Worm (Caenorhabditis elegans): ENCODE data around the gene amdh-1.

- no peak for TF ChIP-seq zag-1 (tag; optimal IDR thresholded peaks at IDR 0.05)
- no peak for TF ChIP-seq ama-1 (optimal IDR thresholded peaks at IDR 0.05)
- TF ChIP-seq lsy-2 (tag; optimal IDR thresholded peaks at IDR 0.05), result no peak
- no peak for TF ChIP-seq unc-39 (tag; optimal IDR thresholded peaks at IDR 0.05)
- no peak for TF ChIP-seq nhr-25 (tag; optimal IDR thresholded peaks at IDR 0.05)
- TF ChIP-seq ceh-82 (tag; optimal IDR thresholded peaks at IDR 0.05), result no peak
- TF ChIP-seq mbf-1 (tag; optimal IDR thresholded peaks at IDR 0.05), result no peak
- TF ChIP-seq snpc-4 (tag; optimal IDR thresholded peaks at IDR 0.05), result no peak
- TF ChIP-seq nhr-77 (tag; optimal IDR thresholded peaks at IDR 0.05), result no peak
- no peak for TF ChIP-seq alr-1 (tag; optimal IDR thresholded peaks at IDR 0.05)
Observed at ce11 chrIII:6309066-6309465, 57.5 kb downstream of the amdh-1 start, which contains the start of gene gar-2.
